Fruit fly (Drosophila melanogaster): ENCODE data around the gene CG7523.

CG7523 gene

dm6 chr3R:17703024-17703690 lies 32.5 kb upstream of the CG7523 start (continued):
- no peak for TF ChIP-seq Dad (GFP tag; optimal IDR thresholded peaks at IDR 0.05)
- TF ChIP-seq so (GFP tag; IDR thresholded peaks at IDR 0.05) = no peak
- TF ChIP-seq CG12299 (tag; optimal IDR thresholded peaks at IDR 0.05) = no peak
- no peak for TF ChIP-seq CG16813 (GFP tag; IDR thresholded peaks at IDR 0.05; ENCODE audit: partially characterized antibody)
- no peak for TF ChIP-seq sim (GFP tag; IDR thresholded peaks at IDR 0.05)
- TF ChIP-seq mam (GFP tag; optimal IDR thresholded peaks at IDR 0.05) = peak; percentile 26
- TF ChIP-seq bsh (GFP tag; optimal IDR thresholded peaks at IDR 0.05) = peak in 1 of 2 experiments; percentile 78
- TF ChIP-seq CG1024 (GFP tag; IDR thresholded peaks at IDR 0.05) = no peak
- 0 out of 2 replicates have a peak, but pooled peaks have one; percentile 23 for TF ChIP-seq Awh (GFP tag; IDR thresholded peaks at IDR 0.05)
- TF ChIP-seq bigmax (GFP tag; optimal IDR thresholded peaks at IDR 0.05) = no peak
- TF ChIP-seq CG8290 (GFP tag; optimal IDR thresholded peaks at IDR 0.05) = no peak
- no peak for TF ChIP-seq CG8290 (tag; optimal IDR thresholded peaks at IDR 0.05)
- no peak for TF ChIP-seq ewg (GFP tag; optimal IDR thresholded peaks at IDR 0.05)
- no peak for TF ChIP-seq pb (GFP tag; optimal IDR thresholded peaks at IDR 0.05)
- peak; percentile 0 for TF ChIP-seq CG30403 (GFP tag; optimal IDR thresholded peaks at IDR 0.05)
- TF ChIP-seq CkIIα-i1 (GFP tag; IDR thresholded peaks at IDR 0.05) = no peak
- TF ChIP-seq CG3838 (GFP tag; optimal IDR thresholded peaks at IDR 0.05) = no peak

- TF ChIP-seq CG3163 (GFP tag; optimal IDR thresholded peaks at IDR 0.05) (no peak), CG17568 (GFP tag; optimal IDR thresholded peaks at IDR 0.05) (no peak), gcm (GFP tag; optimal IDR thresholded peaks at IDR 0.05) (peak; percentile 59), corto (GFP tag; optimal IDR thresholded peaks at IDR 0.05) (peak; percentile 21), tup (GFP tag; optimal IDR thresholded peaks at IDR 0.05) (no peak), schlank (tag; optimal IDR thresholded peaks at IDR 0.05) (no peak), ranshi (GFP tag; IDR thresholded peaks at IDR 0.05) (no peak), ara (GFP tag; IDR thresholded peaks at IDR 0.05) (no peak), CG8388 (GFP tag; optimal IDR thresholded peaks at IDR 0.05) (no peak), ftz-f1 (GFP tag; optimal IDR thresholded peaks at IDR 0.05) (no peak), zen2 (GFP tag; IDR thresholded peaks at IDR 0.05; ENCODE audit: partially characterized antibody) (no peak), nom (GFP tag; optimal IDR thresholded peaks at IDR 0.05) (peak; percentile 33), CG8359 (GFP tag; optimal IDR thresholded peaks at IDR 0.05; ENCODE audit: borderline replicate concordance) (no peak), Drgx (GFP tag; IDR thresholded peaks at IDR 0.05) (peak; percentile 55; the same call in 1 of the 2 replicates), da (GFP tag; optimal IDR thresholded peaks at IDR 0.05) (no peak), CG32772 (GFP tag; IDR thresholded peaks at IDR 0.05) (no peak), D (optimal IDR thresholded peaks at IDR 0.05) (no peak), D (GFP tag; optimal IDR thresholded peaks at IDR 0.05) (no peak), CG4730 (GFP tag; IDR thresholded peaks at IDR 0.05) (no peak), bsh (GFP tag; optimal IDR thresholded peaks at IDR 0.05) (peak in 1 of 2 experiments; percentile 62), CG15479 (GFP tag; optimal IDR thresholded peaks at IDR 0.05) (no peak), ems (GFP tag; optimal IDR thresholded peaks at IDR 0.05) (no peak), so (GFP tag; IDR thresholded peaks at IDR 0.05) (no peak), psq (GFP tag; optimal IDR thresholded peaks at IDR 0.05) (peak; percentile 10), Dfd (GFP tag; optimal IDR thresholded peaks at IDR 0.05) (no peak), cad (GFP tag; optimal IDR thresholded peaks at IDR 0.05) (peak; percentile 35), CG17829 (tag; optimal IDR thresholded peaks at IDR 0.05) (no peak), CG10543 (GFP tag; optimal IDR thresholded peaks at IDR 0.05) (no peak), sob (GFP tag; IDR thresholded peaks at IDR 0.05) (no peak), Poxn (GFP tag; IDR thresholded peaks at IDR 0.05) (no peak), CkIIα-i1 (GFP tag; IDR thresholded peaks at IDR 0.05) (no peak), CG4282 (GFP tag; optimal IDR thresholded peaks at IDR 0.05) (no peak), CG10979 (tag; optimal IDR thresholded peaks at IDR 0.05) (no peak), D19A (tag; optimal IDR thresholded peaks at IDR 0.05) (peak; percentile 59)
These were observed 31.5 kb upstream of the CG7523 start for dm6 chr3R:17701971-17702845.
